Fruit fly (Drosophila melanogaster) whole organism, embryonic: Measurements from ENCODE around the gene Cpr62Bc.

Experiments
- Antp ChIP-seq: fragments of 200-800 bp; sonication (Bioruptor generic); optimal IDR thresholded peaks from 3 replicates; lab custom pipeline; 2016; ENCODE audit warnings: missing biosample characterization, missing genetic modification characterization
- Atf3 ChIP-seq: fragments of 200-800 bp; sonication (Bioruptor generic); optimal IDR thresholded peaks from 3 replicates; lab custom pipeline; 2016; ENCODE audit warnings: missing biosample characterization, missing genetic modification characterization
- Blimp-1 ChIP-seq: fragments of 200-800 bp; sonication (Bioruptor generic); optimal IDR thresholded peaks from 3 replicates; lab custom pipeline; 2018; ENCODE audit warnings: missing biosample characterization, missing genetic modification characterization, mild to moderate bottlenecking, moderate library complexity, missing genetic modification reagents
- CG10565 ChIP-seq: fragments of 200-800 bp; sonication (Bioruptor generic); optimal IDR thresholded peaks from 3 replicates; lab custom pipeline; 2016; ENCODE audit warnings: missing biosample characterization, mild to moderate bottlenecking, missing genetic modification characterization
- CG10979 ChIP-seq: fragments of 200-800 bp; sonication (Bioruptor generic); optimal IDR thresholded peaks from 2 replicates; lab custom pipeline; 2018; ENCODE audit warnings: missing biosample characterization, mild to moderate bottlenecking, missing genetic modification characterization, moderate library complexity
- CG12744 ChIP-seq: fragments of 200-800 bp; sonication (Bioruptor generic); optimal IDR thresholded peaks from 2 replicates; lab custom pipeline; 2016; ENCODE audit warnings: missing biosample characterization, missing genetic modification characterization
- CG12942 ChIP-seq: fragments of 200-800 bp; sonication (Bioruptor generic); optimal IDR thresholded peaks from 3 replicates; lab custom pipeline; 2016; ENCODE audit warnings: missing biosample characterization, missing genetic modification characterization
- CG13624 ChIP-seq: fragments of 200-800 bp; sonication (Bioruptor generic); optimal IDR thresholded peaks from 2 replicates; lab custom pipeline; 2016; ENCODE audit warnings: missing biosample characterization, missing genetic modification characterization
- CG13775 ChIP-seq: fragments of 200-800 bp; sonication (Bioruptor generic); optimal IDR thresholded peaks from 3 replicates; lab custom pipeline; 2017; ENCODE audit warnings: missing biosample characterization, mild to moderate bottlenecking, missing genetic modification characterization
- CG14050 ChIP-seq: fragments of 200-800 bp; sonication (Bioruptor generic); IDR thresholded peaks from 3 replicates; pipeline ENCODE4 v1.3.6; 2022; ENCODE audit warnings: missing biosample characterization, missing genetic modification characterization
- CG15073 ChIP-seq: fragments of 200-800 bp; sonication (Bioruptor generic); optimal IDR thresholded peaks from 2 replicates; lab custom pipeline; 2016; ENCODE audit warnings: missing biosample characterization, missing genetic modification characterization
- CG17359 ChIP-seq: fragments of 200-800 bp; sonication (Bioruptor generic); optimal IDR thresholded peaks from 3 replicates; lab custom pipeline; 2018; ENCODE audit warnings: missing biosample characterization, mild to moderate bottlenecking, missing genetic modification characterization, moderate library complexity
- CG1792 ChIP-seq: fragments of 200-800 bp; sonication (Bioruptor generic); optimal IDR thresholded peaks from 2 replicates; lab custom pipeline; 2016; ENCODE audit warnings: missing biosample characterization, missing genetic modification characterization
- CG2120 ChIP-seq: fragments of 200-800 bp; sonication (Bioruptor generic); optimal IDR thresholded peaks from 3 replicates; lab custom pipeline; 2016; ENCODE audit warnings: missing biosample characterization, missing genetic modification characterization
- CG2199 ChIP-seq: fragments of 200-800 bp; sonication (Bioruptor generic); IDR thresholded peaks from 3 replicates; pipeline ENCODE4 v1.3.6; 2022; ENCODE audit warnings: missing biosample characterization, missing genetic modification characterization
- CG30403 ChIP-seq: fragments of 200-800 bp; sonication (Bioruptor generic); optimal IDR thresholded peaks from 3 replicates; lab custom pipeline; 2016; ENCODE audit warnings: missing biosample characterization, missing genetic modification characterization
- CG32532 ChIP-seq: fragments of 200-800 bp; sonication (Bioruptor generic); IDR thresholded peaks from 2 replicates; pipeline ENCODE4 v1.3.6; 2022; ENCODE audit warnings: missing biosample characterization, missing genetic modification characterization
- CG3281 ChIP-seq: fragments of 200-800 bp; sonication (Bioruptor generic); optimal IDR thresholded peaks from 3 replicates; lab custom pipeline; 2017; ENCODE audit warnings: missing biosample characterization, mild to moderate bottlenecking, missing genetic modification characterization
- CG4360 ChIP-seq: fragments of 200-800 bp; sonication (Bioruptor generic); IDR thresholded peaks from 2 replicates; pipeline ENCODE4 v1.3.6; 2022; ENCODE audit warnings: missing biosample characterization, missing genetic modification characterization
- CG4854 ChIP-seq: fragments of 200-800 bp; sonication (Bioruptor generic); optimal IDR thresholded peaks from 2 replicates; lab custom pipeline; 2016; ENCODE audit warnings: missing biosample characterization, missing genetic modification characterization, inconsistent platforms
- CG6791 ChIP-seq: fragments of 200-800 bp; sonication (Bioruptor generic); IDR thresholded peaks from 3 replicates; pipeline ENCODE4 v1.3.6; 2022; ENCODE audit warnings: missing biosample characterization, missing genetic modification characterization; ENCODE audit not compliant: partially characterized antibody
- CG6854 ChIP-seq: fragments of 200-800 bp; sonication (Bioruptor generic); optimal IDR thresholded peaks from 3 replicates; lab custom pipeline; 2017; ENCODE audit warnings: missing biosample characterization, mild to moderate bottlenecking, missing genetic modification characterization
- CG7556 ChIP-seq: fragments of 200-800 bp; sonication (Bioruptor generic); optimal IDR thresholded peaks from 2 replicates; lab custom pipeline; 2017; ENCODE audit warnings: missing biosample characterization, mild to moderate bottlenecking, missing genetic modification characterization
- CG9437 ChIP-seq: fragments of 200-800 bp; sonication (Bioruptor generic); optimal IDR thresholded peaks from 2 replicates; lab custom pipeline; 2018; ENCODE audit warnings: missing biosample characterization, mild to moderate bottlenecking, missing genetic modification characterization
- Camta ChIP-seq: fragments of 200-800 bp; sonication (Bioruptor generic); optimal IDR thresholded peaks from 2 replicates; lab custom pipeline; 2016; ENCODE audit warnings: missing biosample characterization, missing genetic modification characterization
- CoRest ChIP-seq: fragments of 200-800 bp; sonication (Bioruptor generic); optimal IDR thresholded peaks from 3 replicates; lab custom pipeline; 2018; ENCODE audit warnings: missing biosample characterization, mild to moderate bottlenecking, missing genetic modification characterization, moderate library complexity
- HLH54F ChIP-seq: fragments of 200-800 bp; sonication (Bioruptor generic); optimal IDR thresholded peaks from 3 replicates; lab custom pipeline; 2016; ENCODE audit warnings: missing biosample characterization, missing genetic modification characterization
- HmgZ ChIP-seq: fragments of 200-800 bp; sonication (Bioruptor generic); optimal IDR thresholded peaks from 2 replicates; lab custom pipeline; 2018; ENCODE audit warnings: missing biosample characterization, mild to moderate bottlenecking, missing genetic modification characterization
- Lpt ChIP-seq: fragments of >200 bp; optimal IDR thresholded peaks from 2 replicates; lab custom pipeline; 2018; ENCODE audit warnings: missing biosample characterization, missing genetic modification characterization
- MESR4 ChIP-seq: fragments of 200-800 bp; sonication (Bioruptor generic); optimal IDR thresholded peaks from 2 replicates; lab custom pipeline; 2018; ENCODE audit warnings: missing biosample characterization, mild to moderate bottlenecking, missing genetic modification characterization, moderate library complexity
- Mad ChIP-seq: fragments of 200-800 bp; sonication (Bioruptor generic); optimal IDR thresholded peaks from 2 replicates; lab custom pipeline; 2016; ENCODE audit warnings: missing biosample characterization, missing genetic modification characterization
- PHDP ChIP-seq: fragments of 200-800 bp; sonication (Bioruptor generic); optimal IDR thresholded peaks from 3 replicates; lab custom pipeline; 2018; ENCODE audit warnings: missing biosample characterization, mild to moderate bottlenecking, missing genetic modification characterization, moderate library complexity
- ase ChIP-seq: fragments of 200-800 bp; sonication (Bioruptor generic); IDR thresholded peaks from 3 replicates; pipeline ENCODE4 v1.3.6; 2022; ENCODE audit warnings: missing biosample characterization, missing genetic modification characterization
- bigmax ChIP-seq: fragments of 200-800 bp; sonication (Bioruptor generic); optimal IDR thresholded peaks from 2 replicates; lab custom pipeline; 2018; ENCODE audit warnings: missing biosample characterization, mild to moderate bottlenecking, missing genetic modification characterization
- btn ChIP-seq: fragments of 200-800 bp; sonication (Bioruptor generic); optimal IDR thresholded peaks from 2 replicates; lab custom pipeline; 2016; ENCODE audit warnings: missing biosample characterization, missing genetic modification characterization
- crp ChIP-seq, 2 experiments: fragments of 200-800 bp; sonication (Bioruptor generic); optimal IDR thresholded peaks; 2 replicates in 1 of 2; 3 replicates in 1 of 2; lab custom pipeline; 2017; ENCODE audit warnings: missing biosample characterization in 2 of 2, missing genetic modification characterization in 2 of 2, mild to moderate bottlenecking in 1 of 2, moderate library complexity in 1 of 2
- da ChIP-seq: fragments of 200-800 bp; sonication (Bioruptor generic); optimal IDR thresholded peaks from 2 replicates; lab custom pipeline; 2016; ENCODE audit warnings: missing biosample characterization, missing genetic modification characterization
- dmrt11E ChIP-seq: fragments of 200-800 bp; sonication (Bioruptor generic); optimal IDR thresholded peaks from 3 replicates; lab custom pipeline; 2018; ENCODE audit warnings: missing biosample characterization, mild to moderate bottlenecking, missing genetic modification characterization, moderate library complexity
- en ChIP-seq: fragments of 200-800 bp; sonication (Bioruptor generic); optimal IDR thresholded peaks from 2 replicates; lab custom pipeline; 2016; ENCODE audit warnings: missing biosample characterization, missing genetic modification characterization
- gro ChIP-seq: fragments of 200-800 bp; sonication (Bioruptor generic); optimal IDR thresholded peaks from 2 replicates; lab custom pipeline; 2016; ENCODE audit warnings: missing biosample characterization, missing genetic modification characterization
- hbn ChIP-seq: fragments of 200-800 bp; sonication (Bioruptor generic); IDR thresholded peaks from 2 replicates; pipeline ENCODE4 v1.3.6; 2022; ENCODE audit warnings: missing biosample characterization, missing genetic modification characterization; ENCODE audit not compliant: partially characterized antibody
- hth ChIP-seq: fragments of >200 bp; optimal IDR thresholded peaks from 2 replicates; lab custom pipeline; 2017; ENCODE audit warnings: inconsistent platforms
- nau ChIP-seq: fragments of 200-800 bp; sonication (Bioruptor generic); optimal IDR thresholded peaks from 3 replicates; lab custom pipeline; 2017; ENCODE audit warnings: missing biosample characterization, mild to moderate bottlenecking, missing genetic modification characterization, missing genetic modification reagents
- oc ChIP-seq: fragments of 200-800 bp; sonication (Bioruptor generic); optimal IDR thresholded peaks from 2 replicates; lab custom pipeline; 2018; ENCODE audit warnings: missing biosample characterization, mild to moderate bottlenecking, missing genetic modification characterization, moderate library complexity
- pzg ChIP-seq: fragments of 200-800 bp; sonication (Bioruptor generic); optimal IDR thresholded peaks from 3 replicates; lab custom pipeline; 2018; ENCODE audit warnings: missing biosample characterization, mild to moderate bottlenecking, missing genetic modification characterization, moderate library complexity
- sens ChIP-seq: fragments of 200-800 bp; sonication (Bioruptor generic); peaks from one replicate; lab custom pipeline; 2016; ENCODE audit warnings: missing biosample characterization, missing genetic modification characterization
- slbo ChIP-seq: fragments of 200-800 bp; sonication (Bioruptor generic); IDR thresholded peaks from 2 replicates; pipeline ENCODE4 v1.3.6; 2022; ENCODE audit warnings: missing biosample characterization, missing genetic modification characterization
- trh ChIP-seq: fragments of 200-800 bp; sonication (Bioruptor generic); optimal IDR thresholded peaks from 2 replicates; lab custom pipeline; 2016; ENCODE audit warnings: missing biosample characterization, missing genetic modification characterization
- unc-4 ChIP-seq: fragments of 200-800 bp; sonication (Bioruptor generic); IDR thresholded peaks from 2 replicates; pipeline ENCODE4 v1.3.6; 2022; ENCODE audit warnings: missing biosample characterization, missing genetic modification characterization; ENCODE audit not compliant: partially characterized antibody
- vfl ChIP-seq: fragments of 200-800 bp; sonication (Bioruptor generic); optimal IDR thresholded peaks from 2 replicates; lab custom pipeline; 2016; ENCODE audit warnings: missing biosample characterization, missing genetic modification characterization
- wdn ChIP-seq: fragments of 200-800 bp; sonication (Bioruptor generic); IDR thresholded peaks from 2 replicates; pipeline ENCODE4 v1.3.6; 2022; ENCODE audit warnings: missing biosample characterization, missing genetic modification characterization

Cpr62Bc gene

dm6 chr3L:1886125-1886544, 44.3 kb upstream of the Cpr62Bc start (continued):
- peak; percentile 54 for TF ChIP-seq da (GFP tag; lab: Kevin White, UChicago)
- no peak for TF ChIP-seq hbn (GFP tag; lab: Robert Waterston, UW)
- TF ChIP-seq Blimp-1 (GFP tag; lab: Kevin White, UChicago) = peak; percentile 83
- TF ChIP-seq CG12942 (GFP tag; lab: Kevin White, UChicago) = peak; percentile 65
- TF ChIP-seq CG10979 (tag; lab: Kevin White, UChicago) = peak; percentile 91
- peak; percentile 12 for TF ChIP-seq CG3281 (GFP tag; lab: Kevin White, UChicago)
- TF ChIP-seq sens (GFP tag; lab: Kevin White, UChicago) = peak; percentile 98
- peak; percentile 89 for TF ChIP-seq dmrt11E (tag; lab: Kevin White, UChicago)
- no peak for TF ChIP-seq CG15073
- TF ChIP-seq HmgZ (tag; lab: Kevin White, UChicago) = peak; percentile 39
- peak; percentile 78 for TF ChIP-seq CG30403
- TF ChIP-seq CG13775 (GFP tag; lab: Kevin White, UChicago) = peak; percentile 78
- TF ChIP-seq Mad (GFP tag; lab: Kevin White, UChicago) = peak; percentile 67
- TF ChIP-seq en (GFP tag; lab: Kevin White, UChicago) = peak; percentile 78
- peak; percentile 75 for TF ChIP-seq Antp (GFP tag; lab: Kevin White, UChicago)
- peak; percentile 91; the same call in 2 of the 3 replicates for TF ChIP-seq CG2199 (GFP tag; lab: Robert Waterston, UW)
- peak; percentile 74 for TF ChIP-seq CG14050
- TF ChIP-seq CG7556 (GFP tag; lab: Kevin White, UChicago) = peak; percentile 66
- TF ChIP-seq CoRest (tag; lab: Kevin White, UChicago) = peak; percentile 79
- TF ChIP-seq nau (GFP tag; lab: Kevin White, UChicago) = peak; percentile 28
- peak; percentile 90 for TF ChIP-seq CG4360 (GFP tag; lab: Robert Waterston, UW)
- TF ChIP-seq unc-4 (GFP tag; lab: Robert Waterston, UW) = no peak
- TF ChIP-seq hth = no peak
- no peak for TF ChIP-seq bigmax (GFP tag; lab: Kevin White, UChicago)
- TF ChIP-seq CG13624 (GFP tag; lab: Kevin White, UChicago) = peak; percentile 58
- TF ChIP-seq PHDP (tag; lab: Kevin White, UChicago) = peak; percentile 66
- TF ChIP-seq CG9437 (GFP tag; lab: Kevin White, UChicago) = peak; percentile 72
- TF ChIP-seq CG32532 = no peak; the same call in 1 of the 2 replicates
- TF ChIP-seq HLH54F = peak; percentile 42
- TF ChIP-seq CG6854 (GFP tag; lab: Kevin White, UChicago) = no peak
- TF ChIP-seq gro (GFP tag; lab: Kevin White, UChicago) = no peak
- TF ChIP-seq crp (GFP tag; optimal IDR thresholded peaks at IDR 0.05; lab: Kevin White, UChicago) = peak in 1 of 2 experiments; percentile 28
- TF ChIP-seq CG6791 (GFP tag; lab: Robert Waterston, UW) = no peak
- peak; percentile 93 for TF ChIP-seq CG17359 (tag; lab: Kevin White, UChicago)
- TF ChIP-seq wdn = peak; percentile 38; the same call in 1 of the 2 replicates
- TF ChIP-seq Lpt (GFP tag; lab: Kevin White, UChicago) = no peak
- TF ChIP-seq btn (GFP tag; lab: Kevin White, UChicago) = peak; percentile 89
- peak; percentile 77 for TF ChIP-seq oc
- TF ChIP-seq CG1792 (GFP tag; lab: Kevin White, UChicago) = peak; percentile 70
- peak; percentile 53 for TF ChIP-seq CG10565 (GFP tag; lab: Kevin White, UChicago)
- TF ChIP-seq CG4854 = peak; percentile 68
- peak; percentile 73 for TF ChIP-seq Camta
- TF ChIP-seq trh (GFP tag; lab: Kevin White, UChicago) = peak; percentile 74
- peak; percentile 78 for TF ChIP-seq CG12744 (GFP tag; lab: Kevin White, UChicago)
- no peak for TF ChIP-seq CG2120
- no peak for TF ChIP-seq vfl (GFP tag; lab: Kevin White, UChicago)
- TF ChIP-seq ase (GFP tag; lab: Robert Waterston, UW) = peak; percentile 67; the same call in 2 of the 3 replicates
- peak; percentile 6 for TF ChIP-seq MESR4 (GFP tag; lab: Kevin White, UChicago)
- peak; percentile 82 for TF ChIP-seq Atf3 (GFP tag; lab: Kevin White, UChicago)
- TF ChIP-seq slbo (GFP tag; lab: Robert Waterston, UW) = peak; percentile 64; the same call in 1 of the 2 replicates
- TF ChIP-seq pzg (GFP tag; lab: Kevin White, UChicago) = no peak
